Worm (Caenorhabditis elegans) whole organism, L2 larva: Measurements from ENCODE around the gene hrpu-1.

Source experiments
- alr-1 ChIP-seq: fragments of 150-350 bp; optimal IDR thresholded peaks from 2 replicates; lab custom pipeline; 2014; ENCODE audit warnings: missing biosample characterization, missing genetic modification characterization
- blmp-1 ChIP-seq: sonication (generic microtip); optimal IDR thresholded peaks from 2 replicates; lab custom pipeline; 2017; ENCODE audit warnings: missing genetic modification characterization, mild to moderate bottlenecking, missing compliant biosample characterization, antibody characterized with exemption, moderate library complexity; ENCODE audit not compliant: insufficient read depth
- ceh-16 ChIP-seq: fragments of 150-350 bp; optimal IDR thresholded peaks from 2 replicates; lab custom pipeline; 2014; ENCODE audit warnings: missing biosample characterization, missing genetic modification characterization
- elt-3 ChIP-seq: sonication (generic microtip); optimal IDR thresholded peaks from 2 replicates; lab custom pipeline; 2017; ENCODE audit warnings: missing biosample characterization, missing genetic modification characterization
- lsy-2 ChIP-seq, 2 experiments: fragments of 150-350 bp in 1 of 2; sonication (generic microtip) in 1 of 2; optimal IDR thresholded peaks; 2 replicates each; lab custom pipeline; 2014 to 2017; ENCODE audit warnings: missing biosample characterization in 2 of 2, missing genetic modification characterization in 2 of 2
- nhr-12 ChIP-seq: fragments of 150-350 bp; optimal IDR thresholded peaks from 2 replicates; lab custom pipeline; 2014; ENCODE audit warnings: missing biosample characterization, missing genetic modification characterization
- unc-62 ChIP-seq: fragments of 150-350 bp; optimal IDR thresholded peaks from 2 replicates; lab custom pipeline; 2014; ENCODE audit warnings: missing biosample characterization, missing genetic modification reagents, missing genetic modification characterization
- zag-1 ChIP-seq: fragments of 150-350 bp; optimal IDR thresholded peaks from 2 replicates; lab custom pipeline; 2014; ENCODE audit warnings: missing biosample characterization, missing genetic modification characterization
- ztf-11 ChIP-seq: sonication (generic microtip); optimal IDR thresholded peaks from 2 replicates; lab custom pipeline; 2017; ENCODE audit warnings: missing biosample characterization, missing genetic modification characterization
- ztf-4 ChIP-seq: fragments of 150-350 bp; optimal IDR thresholded peaks from 2 replicates; lab custom pipeline; 2014; ENCODE audit warnings: missing biosample characterization, missing genetic modification characterization

DNA sequence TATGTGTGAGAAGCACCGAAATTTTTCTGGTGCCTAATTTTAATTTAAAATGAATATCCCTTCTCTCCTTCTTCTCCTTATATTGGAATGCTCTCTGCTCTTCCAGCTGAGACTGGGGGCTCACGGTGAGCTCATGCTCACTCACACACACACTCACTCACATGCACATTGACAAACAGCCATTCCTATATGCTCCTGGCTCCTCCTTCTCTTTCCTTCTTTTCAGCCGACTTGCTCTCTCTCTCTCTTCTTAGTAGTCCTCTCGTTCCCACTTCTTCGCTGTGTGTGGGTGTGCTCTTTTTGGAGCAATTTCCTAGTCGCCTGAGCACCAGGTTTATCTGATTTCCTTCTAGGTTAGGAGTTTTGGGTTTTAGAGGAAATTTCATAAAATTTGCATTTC is 18.5 kb upstream of the hrpu-1 start:
- TF ChIP-seq lsy-2 (tag; optimal IDR thresholded peaks at IDR 0.05; lab: Kevin White, UChicago), result peak in 1 of 2 experiments; percentile 52
- TF ChIP-seq nhr-12 (tag; lab: Kevin White, UChicago), result no peak
- no peak for TF ChIP-seq elt-3 (tag; lab: Kevin White, UChicago)
- TF ChIP-seq blmp-1 (tag; lab: Kevin White, UChicago), result no peak
- TF ChIP-seq ceh-16 (tag; lab: Kevin White, UChicago), result no peak
- no peak for TF ChIP-seq ztf-11
- no peak for TF ChIP-seq unc-62 (GFP tag; lab: Kevin White, UChicago)
- TF ChIP-seq alr-1 (tag; lab: Kevin White, UChicago), result no peak
- TF ChIP-seq ztf-4 (tag; lab: Kevin White, UChicago), result no peak
- peak; percentile 21 for TF ChIP-seq zag-1 (tag; lab: Kevin White, UChicago)
